Worm (Caenorhabditis elegans) whole organism, young adult: ENCODE data around the gene B0507.5.

ENCODE experiments used
- F57A8.1 ChIP-seq: fragments of 200-800 bp; sonication (Bioruptor generic); optimal IDR thresholded peaks from 2 replicates; lab custom pipeline; 2018; ENCODE audit warnings: mild to moderate bottlenecking, missing genetic modification characterization, moderate library complexity, missing compliant biosample characterization
- Y56A3A.18 ChIP-seq: fragments of 200-800 bp; sonication (Bioruptor generic); IDR thresholded peaks from 2 replicates; pipeline ENCODE4 v1.3.6; 2022; ENCODE audit warnings: missing genetic modification reagents, missing genetic modification characterization, missing compliant biosample characterization
- ama-1 ChIP-seq, 3 experiments: fragments of 150-350 bp in 1 of 3; sonication (generic microtip) in 2 of 3; optimal IDR thresholded peaks; 2 replicates each; lab custom pipeline; 2014 to 2018; ENCODE audit warnings: missing biosample characterization in 2 of 3, missing genetic modification characterization in 2 of 3, missing genetic modification reagents in 2 of 3
- efl-1 ChIP-seq: fragments of 150-350 bp; optimal IDR thresholded peaks from 2 replicates; lab custom pipeline; 2014; ENCODE audit warnings: missing biosample characterization, missing genetic modification reagents, missing genetic modification characterization
- ets-4 ChIP-seq: fragments of 200-800 bp; sonication (Bioruptor generic); optimal IDR thresholded peaks from 2 replicates; lab custom pipeline; 2018; ENCODE audit warnings: mild to moderate bottlenecking, missing genetic modification characterization, missing compliant biosample characterization
- him-1 ChIP-seq: sonication (generic microtip); optimal IDR thresholded peaks from 2 replicates; lab custom pipeline; 2016; ENCODE audit warnings: missing genotype, missing genetic modification reagents, missing genetic modification characterization, missing compliant biosample characterization
- hmg-20 ChIP-seq: fragments of 200-800 bp; sonication (Bioruptor generic); IDR thresholded peaks from 2 replicates; pipeline ENCODE4 v1.3.6; 2022; ENCODE audit warnings: missing genetic modification reagents, missing genetic modification characterization, missing compliant biosample characterization
- nfya-1 ChIP-seq: sonication (generic microtip); optimal IDR thresholded peaks from 2 replicates; lab custom pipeline; 2017; ENCODE audit warnings: antibody characterized with exemption, missing compliant biosample characterization, missing genetic modification characterization, borderline replicate concordance; ENCODE audit not compliant: insufficient read depth
- pha-4 ChIP-seq: fragments of 150-350 bp; sonication (generic microtip); optimal IDR thresholded peaks from 2 replicates; lab custom pipeline; 2014; ENCODE audit warnings: missing biosample characterization, missing genetic modification reagents, missing genetic modification characterization
- snpc-4 ChIP-seq, 5 experiments: fragments of 150-350 bp in 1 of 5; sonication (generic microtip) in 4 of 5; optimal IDR thresholded peaks; 2 replicates each; lab custom pipeline; 2014 to 2018; ENCODE audit warnings: missing genetic modification characterization in 5 of 5, missing biosample characterization in 3 of 5, antibody characterized with exemption in 2 of 5, mild to moderate bottlenecking in 2 of 5, missing compliant biosample characterization in 2 of 5, missing genotype in 2 of 5, moderate library complexity in 2 of 5, missing genetic modification reagents in 1 of 5
- unc-62 ChIP-seq: fragments of 150-350 bp; optimal IDR thresholded peaks from 2 replicates; lab custom pipeline; 2014; ENCODE audit warnings: missing biosample characterization, missing genetic modification reagents, missing genetic modification characterization
- ztf-22 ChIP-seq: fragments of 200-800 bp; sonication (Bioruptor generic); optimal IDR thresholded peaks from 2 replicates; lab custom pipeline; 2018; ENCODE audit warnings: mild to moderate bottlenecking, missing genetic modification characterization, moderate library complexity, missing compliant biosample characterization

DNA sequence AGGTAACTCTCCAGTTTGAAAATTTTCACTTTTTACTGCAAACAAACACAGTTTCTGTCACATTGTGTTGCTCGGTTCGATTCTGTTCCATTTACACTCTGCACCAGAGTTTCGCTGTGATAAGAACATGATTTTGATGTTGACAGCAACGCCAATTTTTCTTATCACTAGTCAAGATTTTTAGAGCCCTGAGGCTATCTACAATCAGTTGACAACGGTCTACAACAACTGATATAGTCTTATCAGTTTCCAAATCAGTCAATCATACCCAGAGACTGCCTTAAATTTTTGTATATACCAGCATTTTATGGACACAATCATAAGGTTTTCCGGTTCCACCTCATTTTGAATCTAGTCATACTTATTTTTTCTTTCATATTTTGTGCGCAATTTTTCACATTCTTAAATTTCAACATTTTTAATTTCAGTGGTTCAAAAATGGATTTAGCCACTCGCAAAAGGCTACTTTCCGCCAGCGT, 15.0 kb downstream of the B0507.5 start, which contains the start of gene B0507.3:
- TF ChIP-seq ama-1 (optimal IDR thresholded peaks at IDR 0.05; lab: Kevin White, UChicago) (no peak), ama-1 (GFP tag; optimal IDR thresholded peaks at IDR 0.05; lab: Kevin White, UChicago) (no peak), ztf-22 (GFP tag; lab: Kevin White, UChicago) (peak; percentile 74), nfya-1 (tag; lab: Kevin White, UChicago) (no peak), efl-1 (no peak), unc-62 (GFP tag; lab: Kevin White, UChicago) (peak; percentile 85), ets-4 (GFP tag; lab: Kevin White, UChicago) (peak; percentile 76), him-1 (tag; lab: Kevin White, UChicago) (no peak), F57A8.1 (no peak), pha-4 (peak; percentile 54), hmg-20 (GFP tag; lab: Robert Waterston, UW) (no peak), Y56A3A.18 (no peak), snpc-4 (GFP tag; optimal IDR thresholded peaks at IDR 0.05; lab: Kevin White, UChicago) (no peak), snpc-4 (tag; optimal IDR thresholded peaks at IDR 0.05; lab: Kevin White, UChicago) (no peak)
